Fruit fly (Drosophila melanogaster) whole organism, embryonic: Measurements from ENCODE around the gene Vti1a.

Source experiments
- Atf3 ChIP-seq: fragments of 200-800 bp; sonication (Bioruptor generic); optimal IDR thresholded peaks from 3 replicates; lab custom pipeline; 2016; ENCODE audit warnings: missing biosample characterization, missing genetic modification characterization
- CG10274 ChIP-seq: fragments of 200-800 bp; sonication (Bioruptor generic); optimal IDR thresholded peaks from 3 replicates; lab custom pipeline; 2017; ENCODE audit warnings: missing biosample characterization, mild to moderate bottlenecking, missing genetic modification characterization
- CG10543 ChIP-seq: fragments of 200-800 bp; sonication (Bioruptor generic); optimal IDR thresholded peaks from 3 replicates; lab custom pipeline; 2017; ENCODE audit warnings: missing biosample characterization, mild to moderate bottlenecking, missing genetic modification characterization, moderate library complexity
- CG12769 ChIP-seq: fragments of 200-800 bp; sonication (Bioruptor generic); optimal IDR thresholded peaks from 2 replicates; lab custom pipeline; 2019; ENCODE audit warnings: missing biosample characterization, mild to moderate bottlenecking, missing genetic modification characterization, moderate library complexity
- CG15073 ChIP-seq: fragments of 200-800 bp; sonication (Bioruptor generic); optimal IDR thresholded peaks from 2 replicates; lab custom pipeline; 2016; ENCODE audit warnings: missing biosample characterization, missing genetic modification characterization
- CG16815 ChIP-seq: fragments of 200-800 bp; sonication (Bioruptor generic); optimal IDR thresholded peaks from 3 replicates; lab custom pipeline; 2017; ENCODE audit warnings: missing biosample characterization, mild to moderate bottlenecking, missing genetic modification characterization
- CG17328 ChIP-seq: fragments of 200-800 bp; sonication (Bioruptor generic); IDR thresholded peaks from 2 replicates; pipeline ENCODE4 v1.3.6; 2022; ENCODE audit warnings: missing biosample characterization, missing genetic modification characterization
- CG17361 ChIP-seq: fragments of 200-800 bp; sonication (Bioruptor generic); IDR thresholded peaks from 3 replicates; pipeline ENCODE4 v1.3.6; 2022; ENCODE audit warnings: missing biosample characterization, missing genetic modification characterization
- CG17829 ChIP-seq: fragments of 200-800 bp; optimal IDR thresholded peaks from 2 replicates; lab custom pipeline; 2019; ENCODE audit warnings: missing biosample characterization, mild to moderate bottlenecking, missing genetic modification characterization, moderate library complexity
- CG18011 ChIP-seq: fragments of 200-800 bp; sonication (Bioruptor generic); optimal IDR thresholded peaks from 2 replicates; lab custom pipeline; 2017; ENCODE audit warnings: missing biosample characterization, missing genetic modification characterization, mild to moderate bottlenecking, moderate library complexity, missing genotype
- CG18599 ChIP-seq: fragments of 200-800 bp; sonication (Bioruptor generic); optimal IDR thresholded peaks from 3 replicates; lab custom pipeline; 2017; ENCODE audit warnings: missing biosample characterization, missing genetic modification characterization, mild to moderate bottlenecking, moderate library complexity, missing genetic modification reagents
- CG18764 ChIP-seq: fragments of 200-800 bp; sonication (Bioruptor generic); optimal IDR thresholded peaks from 3 replicates; lab custom pipeline; 2016; ENCODE audit warnings: missing biosample characterization, missing genetic modification characterization
- CG31388 ChIP-seq: fragments of 200-800 bp; sonication (Bioruptor generic); optimal IDR thresholded peaks from 2 replicates; lab custom pipeline; 2016; ENCODE audit warnings: missing biosample characterization, missing genetic modification characterization
- CG4424 ChIP-seq: fragments of 200-800 bp; sonication (Bioruptor generic); optimal IDR thresholded peaks from 3 replicates; lab custom pipeline; 2016; ENCODE audit warnings: missing biosample characterization, missing genetic modification characterization
- CG4730 ChIP-seq: fragments of 200-800 bp; sonication (Bioruptor generic); IDR thresholded peaks from 2 replicates; pipeline ENCODE4 v1.3.6; 2022; ENCODE audit warnings: missing biosample characterization, missing genetic modification characterization
- CG4820 ChIP-seq: fragments of 200-800 bp; sonication (Bioruptor generic); optimal IDR thresholded peaks from 3 replicates; lab custom pipeline; 2016; ENCODE audit warnings: missing biosample characterization, missing genetic modification characterization
- CG6175 ChIP-seq: fragments of 200-800 bp; sonication (Bioruptor generic); IDR thresholded peaks from 3 replicates; pipeline ENCODE4 v1.3.6; 2022; ENCODE audit warnings: missing biosample characterization, missing genetic modification characterization
- CG6272 ChIP-seq: fragments of 200-800 bp; sonication (Bioruptor generic); IDR thresholded peaks from 2 replicates; pipeline ENCODE4 v1.3.6; 2022; ENCODE audit warnings: missing biosample characterization, missing genetic modification characterization
- CG7271 ChIP-seq: fragments of 200-800 bp; sonication (Bioruptor generic); optimal IDR thresholded peaks from 2 replicates; lab custom pipeline; 2018; ENCODE audit warnings: missing biosample characterization, mild to moderate bottlenecking, missing genetic modification characterization, moderate library complexity
- CG8089 ChIP-seq: fragments of 200-800 bp; sonication (Bioruptor generic); optimal IDR thresholded peaks from 3 replicates; lab custom pipeline; 2016; ENCODE audit warnings: missing biosample characterization, missing genetic modification characterization
- CG8359 ChIP-seq: fragments of 200-800 bp; sonication (Bioruptor generic); optimal IDR thresholded peaks from 2 replicates; lab custom pipeline; 2017; ENCODE audit warnings: missing biosample characterization, mild to moderate bottlenecking, missing genetic modification characterization, borderline replicate concordance
- CG9437 ChIP-seq: fragments of 200-800 bp; sonication (Bioruptor generic); optimal IDR thresholded peaks from 2 replicates; lab custom pipeline; 2018; ENCODE audit warnings: missing biosample characterization, mild to moderate bottlenecking, missing genetic modification characterization
- CG9727 ChIP-seq: fragments of 200-800 bp; sonication (Bioruptor generic); optimal IDR thresholded peaks from 3 replicates; lab custom pipeline; 2017; ENCODE audit warnings: missing biosample characterization, mild to moderate bottlenecking, missing genetic modification characterization
- CG9797 ChIP-seq: fragments of 200-800 bp; sonication (Bioruptor generic); optimal IDR thresholded peaks from 3 replicates; lab custom pipeline; 2018; ENCODE audit warnings: missing biosample characterization, mild to moderate bottlenecking, missing genetic modification characterization
- CG9817 ChIP-seq: fragments of 200-800 bp; sonication (Bioruptor generic); optimal IDR thresholded peaks from 2 replicates; lab custom pipeline; 2018; ENCODE audit warnings: missing biosample characterization, mild to moderate bottlenecking, missing genetic modification characterization, moderate library complexity
- CrebB ChIP-seq: fragments of 200-800 bp; sonication (Bioruptor generic); optimal IDR thresholded peaks from 3 replicates; lab custom pipeline; 2018; ENCODE audit warnings: missing biosample characterization, mild to moderate bottlenecking, missing genetic modification characterization
- Gsc ChIP-seq: fragments of 200-800 bp; sonication (Bioruptor generic); IDR thresholded peaks from 2 replicates; pipeline ENCODE4 v1.3.6; 2022; ENCODE audit warnings: missing biosample characterization, missing genetic modification characterization
- HLH4C ChIP-seq: fragments of 200-800 bp; sonication (Bioruptor generic); IDR thresholded peaks from 3 replicates; pipeline ENCODE4 v1.3.6; 2022; ENCODE audit warnings: missing biosample characterization, missing genetic modification characterization; ENCODE audit not compliant: partially characterized antibody
- Hr78 ChIP-seq, 2 experiments: fragments of 200-800 bp in 1 of 2; fragments of >200 bp in 1 of 2; sonication (Bioruptor generic) in 1 of 2; optimal IDR thresholded peaks; 2 replicates each; lab custom pipeline; 2017 to 2019; ENCODE audit warnings: missing biosample characterization in 2 of 2, missing genetic modification characterization in 2 of 2, mild to moderate bottlenecking in 1 of 2, moderate library complexity in 1 of 2
- NK7.1 ChIP-seq: fragments of 200-800 bp; sonication (Bioruptor generic); optimal IDR thresholded peaks from 3 replicates; lab custom pipeline; 2016; ENCODE audit warnings: missing biosample characterization, missing genetic modification characterization
- Nf-YB ChIP-seq: fragments of 200-800 bp; sonication (Bioruptor generic); optimal IDR thresholded peaks from 3 replicates; lab custom pipeline; 2019; ENCODE audit warnings: missing biosample characterization, mild to moderate bottlenecking, missing genetic modification characterization, moderate library complexity
- Ssrp ChIP-seq: fragments of 200-800 bp; sonication (Bioruptor generic); optimal IDR thresholded peaks from 2 replicates; lab custom pipeline; 2018; ENCODE audit warnings: missing biosample characterization, mild to moderate bottlenecking, missing genetic modification characterization, moderate library complexity
- Usf ChIP-seq: fragments of 200-800 bp; sonication (Bioruptor generic); optimal IDR thresholded peaks from 2 replicates; lab custom pipeline; 2017; ENCODE audit warnings: missing genotype, missing biosample characterization, missing genetic modification characterization
- Vsx1 ChIP-seq: fragments of 200-800 bp; sonication (Bioruptor generic); optimal IDR thresholded peaks from 2 replicates; lab custom pipeline; 2017; ENCODE audit warnings: missing biosample characterization, mild to moderate bottlenecking, missing genetic modification characterization, missing genetic modification reagents
- abd-A ChIP-seq: fragments of 200-800 bp; sonication (Bioruptor generic); optimal IDR thresholded peaks from 3 replicates; lab custom pipeline; 2019; ENCODE audit warnings: missing biosample characterization, mild to moderate bottlenecking, missing genetic modification characterization, moderate library complexity
- ato ChIP-seq: fragments of 200-800 bp; sonication (Bioruptor generic); IDR thresholded peaks from 2 replicates; pipeline ENCODE4 v1.3.6; 2022; ENCODE audit warnings: missing biosample characterization, missing genetic modification characterization; ENCODE audit not compliant: partially characterized antibody
- az2 ChIP-seq: fragments of 200-800 bp; sonication (Bioruptor generic); optimal IDR thresholded peaks from 3 replicates; lab custom pipeline; 2016; ENCODE audit warnings: missing biosample characterization, missing genetic modification characterization
- bsh ChIP-seq, 2 experiments: fragments of 200-800 bp; sonication (Bioruptor generic); optimal IDR thresholded peaks; 2 replicates each; lab custom pipeline; 2017 to 2018; ENCODE audit warnings: mild to moderate bottlenecking in 2 of 2, missing biosample characterization in 2 of 2, missing genetic modification characterization in 2 of 2, moderate library complexity in 1 of 2
- chm ChIP-seq: fragments of 200-800 bp; sonication (Bioruptor generic); IDR thresholded peaks from 2 replicates; pipeline ENCODE4 v1.3.6; 2022; ENCODE audit warnings: missing biosample characterization, missing genetic modification characterization
- crp ChIP-seq, 2 experiments: fragments of 200-800 bp; sonication (Bioruptor generic); optimal IDR thresholded peaks; 2 replicates in 1 of 2; 3 replicates in 1 of 2; lab custom pipeline; 2017; ENCODE audit warnings: missing biosample characterization in 2 of 2, missing genetic modification characterization in 2 of 2, mild to moderate bottlenecking in 1 of 2, moderate library complexity in 1 of 2
- esg ChIP-seq: fragments of 200-800 bp; sonication (Bioruptor generic); conservative IDR thresholded peaks from 2 replicates; pipeline ENCODE4 v1.3.6; 2022; ENCODE audit warnings: missing biosample characterization, missing genetic modification characterization
- hth ChIP-seq: fragments of >200 bp; optimal IDR thresholded peaks from 2 replicates; lab custom pipeline; 2017; ENCODE audit warnings: inconsistent platforms
- phol ChIP-seq: fragments of 200-800 bp; sonication (Bioruptor generic); optimal IDR thresholded peaks from 3 replicates; lab custom pipeline; 2018; ENCODE audit warnings: missing biosample characterization, mild to moderate bottlenecking, missing genetic modification characterization, moderate library complexity
- pita ChIP-seq: fragments of 200-800 bp; sonication (Bioruptor generic); optimal IDR thresholded peaks from 2 replicates; lab custom pipeline; 2017; ENCODE audit warnings: missing biosample characterization, mild to moderate bottlenecking, missing genetic modification characterization
- shn ChIP-seq: fragments of 200-800 bp; sonication (Bioruptor generic); optimal IDR thresholded peaks from 3 replicates; lab custom pipeline; 2016; ENCODE audit warnings: missing biosample characterization, missing genetic modification characterization
- vnd ChIP-seq: fragments of 200-800 bp; sonication (Bioruptor generic); IDR thresholded peaks from 3 replicates; pipeline ENCODE4 v1.3.6; 2022; ENCODE audit warnings: missing biosample characterization, missing genetic modification characterization; ENCODE audit not compliant: partially characterized antibody
- wor ChIP-seq: fragments of 200-800 bp; sonication (Bioruptor generic); IDR thresholded peaks from 2 replicates; pipeline ENCODE4 v1.3.6; 2022; ENCODE audit warnings: missing biosample characterization, missing genetic modification characterization
- zf30C ChIP-seq: fragments of 200-800 bp; sonication (Bioruptor generic); optimal IDR thresholded peaks from 3 replicates; lab custom pipeline; 2018; ENCODE audit warnings: missing biosample characterization, mild to moderate bottlenecking, missing genetic modification characterization

Vti1a gene

dm6 chr3L:711839-712553 is 19.3 kb upstream of the Vti1a start, which contains the start of gene CG13896 (continued):
- TF ChIP-seq Ssrp (tag; lab: Kevin White, UChicago) (peak; percentile 72), CG10543 (GFP tag; lab: Kevin White, UChicago) (peak; percentile 41), Usf (peak; percentile 69), CG4730 (peak; percentile 82), CG17829 (tag; lab: Kevin White, UChicago) (peak; percentile 88), CG9817 (tag; lab: Kevin White, UChicago) (peak; percentile 93), chm (GFP tag; lab: Robert Waterston, UW) (peak; percentile 86), wor (GFP tag; lab: Robert Waterston, UW) (0 out of 2 replicates have a peak, but pooled peaks have one; percentile 39), CG7271 (tag; lab: Kevin White, UChicago) (peak; percentile 72), CG6175 (peak; percentile 87; the same call in 2 of the 3 replicates), abd-A (peak; percentile 67), CG9727 (GFP tag; lab: Kevin White, UChicago) (peak; percentile 87), crp (GFP tag; optimal IDR thresholded peaks at IDR 0.05; lab: Kevin White, UChicago) (peak; percentile 19 to 74), CG15073 (peak; percentile 72), CG8089 (GFP tag; lab: Kevin White, UChicago) (peak; percentile 95), CG12769 (peak; percentile 88), HLH4C (GFP tag; lab: Robert Waterston, UW) (peak; percentile 66; the same call in 2 of the 3 replicates), zf30C (GFP tag; lab: Kevin White, UChicago) (peak; percentile 96), CG9437 (GFP tag; lab: Kevin White, UChicago) (peak; percentile 49), CG8359 (GFP tag; lab: Kevin White, UChicago) (peak; percentile 40), CG10274 (GFP tag; lab: Kevin White, UChicago) (peak; percentile 53), CG4424 (GFP tag; lab: Kevin White, UChicago) (peak; percentile 85), Atf3 (GFP tag; lab: Kevin White, UChicago) (peak; percentile 79), CG6272 (peak; percentile 79), hth (lab: Kevin White, UChicago) (no peak), Vsx1 (GFP tag; lab: Kevin White, UChicago) (peak; percentile 47), CrebB (tag; lab: Kevin White, UChicago) (peak; percentile 56), CG9797 (GFP tag; lab: Kevin White, UChicago) (peak; percentile 21), Nf-YB (GFP tag; lab: Kevin White, UChicago) (peak; percentile 50), NK7.1 (peak; percentile 57), CG18764 (GFP tag; lab: Kevin White, UChicago) (peak; percentile 83), Hr78 (GFP tag; optimal IDR thresholded peaks at IDR 0.05; lab: Kevin White, UChicago) (peak in 1 of 2 experiments; percentile 25), az2 (GFP tag; lab: Kevin White, UChicago) (peak; percentile 94), CG18011 (GFP tag; lab: Kevin White, UChicago) (peak; percentile 44), shn (GFP tag; lab: Kevin White, UChicago) (peak; percentile 87), Gsc (GFP tag; lab: Robert Waterston, UW) (no peak; the same call in 1 of the 2 replicates), CG31388 (GFP tag; lab: Kevin White, UChicago) (peak; percentile 81), bsh (GFP tag; optimal IDR thresholded peaks at IDR 0.05; lab: Kevin White, UChicago) (peak; percentile 17 to 79), CG16815 (GFP tag; lab: Kevin White, UChicago) (peak; percentile 85), esg (GFP tag; lab: Robert Waterston, UW) (peak; percentile 69), CG17361 (GFP tag; lab: Robert Waterston, UW) (peak; percentile 82), vnd (GFP tag; lab: Robert Waterston, UW) (peak; percentile 58; the same call in 2 of the 3 replicates), ato (GFP tag; lab: Robert Waterston, UW) (no peak), pita (GFP tag; lab: Kevin White, UChicago) (peak; percentile 61), CG4820 (GFP tag; lab: Kevin White, UChicago) (peak; percentile 82), CG17328 (peak; percentile 86), phol (tag; lab: Kevin White, UChicago) (peak; percentile 76), CG18599 (GFP tag; lab: Kevin White, UChicago) (peak; percentile 82)
